Worm (Caenorhabditis elegans): ENCODE data around the gene srg-46.

ce11 chrV:13406032-13406431, 42.5 kb downstream of the srg-46 start, which contains the start of gene cutl-1:
- TF ChIP-seq snpc-4 (GFP tag; optimal IDR thresholded peaks at IDR 0.05) (no peak), snpc-4 (tag; optimal IDR thresholded peaks at IDR 0.05) (no peak), nhr-90 (tag; optimal IDR thresholded peaks at IDR 0.05) (no peak), F10E7.11 (tag; optimal IDR thresholded peaks at IDR 0.05) (no peak), akir-1 (GFP tag; optimal IDR thresholded peaks at IDR 0.05) (no peak), him-1 (tag; optimal IDR thresholded peaks at IDR 0.05) (no peak), snpc-3.4 (tag; optimal IDR thresholded peaks at IDR 0.05) (no peak), egl-44 (GFP tag; IDR thresholded peaks at IDR 0.05) (no peak), hmg-1.2 (GFP tag; IDR thresholded peaks at IDR 0.05) (no peak), ama-1 (optimal IDR thresholded peaks at IDR 0.05) (no peak), ama-1 (GFP tag; optimal IDR thresholded peaks at IDR 0.05) (no peak), nhr-179 (tag; optimal IDR thresholded peaks at IDR 0.05) (no peak), ceh-40 (GFP tag; IDR thresholded peaks at IDR 0.05) (no peak), madf-3 (GFP tag; IDR thresholded peaks at IDR 0.05) (no peak), nfya-2 (GFP tag; IDR thresholded peaks at IDR 0.05) (no peak), sptf-2 (GFP tag; optimal IDR thresholded peaks at IDR 0.05) (no peak)
